Fruit fly (Drosophila melanogaster) whole organism, embryonic: ENCODE measurements around the gene Ids.

Source experiments
- Antp ChIP-seq: fragments of 200-800 bp; sonication (Bioruptor generic); optimal IDR thresholded peaks from 3 replicates; lab custom pipeline; 2016; ENCODE audit warnings: missing biosample characterization, missing genetic modification characterization
- CG10267 ChIP-seq: fragments of 200-800 bp; sonication (Bioruptor generic); optimal IDR thresholded peaks from 2 replicates; lab custom pipeline; 2018; ENCODE audit warnings: missing biosample characterization, mild to moderate bottlenecking, missing genetic modification characterization, moderate library complexity
- CG10321 ChIP-seq: fragments of 200-800 bp; sonication (Bioruptor generic); IDR thresholded peaks from 2 replicates; pipeline ENCODE4 v1.3.6; 2022; ENCODE audit warnings: missing biosample characterization, missing genetic modification characterization
- CG10543 ChIP-seq: fragments of 200-800 bp; sonication (Bioruptor generic); optimal IDR thresholded peaks from 3 replicates; lab custom pipeline; 2017; ENCODE audit warnings: missing biosample characterization, mild to moderate bottlenecking, missing genetic modification characterization, moderate library complexity
- CG11247 ChIP-seq: fragments of 200-800 bp; sonication (Bioruptor generic); IDR thresholded peaks from 2 replicates; pipeline ENCODE4 v1.3.6; 2022; ENCODE audit warnings: missing biosample characterization, missing genetic modification characterization
- CG12391 ChIP-seq: fragments of 200-800 bp; sonication (Bioruptor generic); optimal IDR thresholded peaks from 3 replicates; lab custom pipeline; 2018; ENCODE audit warnings: missing biosample characterization, mild to moderate bottlenecking, missing genetic modification characterization, moderate library complexity
- CG15514 ChIP-seq: fragments of 200-800 bp; sonication (Bioruptor generic); optimal IDR thresholded peaks from 3 replicates; lab custom pipeline; 2017; ENCODE audit warnings: missing biosample characterization, missing genetic modification characterization, mild to moderate bottlenecking, moderate library complexity, missing genetic modification reagents
- CG1603 ChIP-seq: fragments of 200-800 bp; sonication (Bioruptor generic); optimal IDR thresholded peaks from 2 replicates; lab custom pipeline; 2019; ENCODE audit warnings: missing biosample characterization, mild to moderate bottlenecking, missing genetic modification characterization, moderate library complexity
- CG16813 ChIP-seq: fragments of 200-800 bp; sonication (Bioruptor generic); IDR thresholded peaks from 3 replicates; pipeline ENCODE4 v1.3.6; 2022; ENCODE audit warnings: missing biosample characterization, missing genetic modification characterization; ENCODE audit not compliant: partially characterized antibody
- CG17361 ChIP-seq: fragments of 200-800 bp; sonication (Bioruptor generic); IDR thresholded peaks from 3 replicates; pipeline ENCODE4 v1.3.6; 2022; ENCODE audit warnings: missing biosample characterization, missing genetic modification characterization
- CG17912 ChIP-seq: fragments of 200-800 bp; sonication (Bioruptor generic); optimal IDR thresholded peaks from 2 replicates; lab custom pipeline; 2018; ENCODE audit warnings: missing biosample characterization, mild to moderate bottlenecking, missing genetic modification characterization
- CG2199 ChIP-seq: fragments of 200-800 bp; sonication (Bioruptor generic); IDR thresholded peaks from 3 replicates; pipeline ENCODE4 v1.3.6; 2022; ENCODE audit warnings: missing biosample characterization, missing genetic modification characterization
- CG2678 ChIP-seq: fragments of 200-800 bp; sonication (Bioruptor generic); optimal IDR thresholded peaks from 3 replicates; lab custom pipeline; 2019; ENCODE audit warnings: missing biosample characterization, mild to moderate bottlenecking, missing genetic modification characterization, moderate library complexity
- CG31388 ChIP-seq: fragments of 200-800 bp; sonication (Bioruptor generic); optimal IDR thresholded peaks from 2 replicates; lab custom pipeline; 2016; ENCODE audit warnings: missing biosample characterization, missing genetic modification characterization
- CG3163 ChIP-seq: fragments of 200-800 bp; sonication (Bioruptor generic); optimal IDR thresholded peaks from 3 replicates; lab custom pipeline; 2016; ENCODE audit warnings: missing biosample characterization, missing genetic modification characterization
- CG34224 ChIP-seq: fragments of 200-800 bp; sonication (Bioruptor generic); IDR thresholded peaks from 3 replicates; pipeline ENCODE4 v1.3.6; 2022; ENCODE audit warnings: missing biosample characterization, missing genetic modification characterization; ENCODE audit not compliant: partially characterized antibody
- CG3847 ChIP-seq: fragments of 200-800 bp; sonication (Bioruptor generic); IDR thresholded peaks from 2 replicates; pipeline ENCODE4 v1.3.6; 2022; ENCODE audit warnings: missing biosample characterization, missing genetic modification characterization
- CG4617 ChIP-seq: fragments of 200-800 bp; sonication (Bioruptor generic); optimal IDR thresholded peaks from 3 replicates; lab custom pipeline; 2016; ENCODE audit warnings: missing biosample characterization, missing genetic modification characterization, borderline replicate concordance
- CG7357 ChIP-seq: fragments of 200-800 bp; sonication (Bioruptor generic); IDR thresholded peaks from 3 replicates; pipeline ENCODE4 v1.3.6; 2022; ENCODE audit warnings: missing biosample characterization, missing genetic modification characterization
- CG7987 ChIP-seq: fragments of 200-800 bp; sonication (Bioruptor generic); optimal IDR thresholded peaks from 2 replicates; lab custom pipeline; 2018; ENCODE audit warnings: missing biosample characterization, mild to moderate bottlenecking, missing genetic modification characterization, moderate library complexity
- CG8281 ChIP-seq: fragments of 200-800 bp; sonication (Bioruptor generic); optimal IDR thresholded peaks from 2 replicates; lab custom pipeline; 2018; ENCODE audit warnings: missing biosample characterization, mild to moderate bottlenecking, missing genetic modification characterization, moderate library complexity
- CG9215 ChIP-seq: fragments of 200-800 bp; sonication (Bioruptor generic); IDR thresholded peaks from 2 replicates; pipeline ENCODE4 v1.3.6; 2022; ENCODE audit warnings: missing biosample characterization, missing genetic modification characterization
- Drgx ChIP-seq: fragments of 200-800 bp; sonication (Bioruptor generic); IDR thresholded peaks from 2 replicates; pipeline ENCODE4 v1.3.6; 2022; ENCODE audit warnings: missing biosample characterization, missing genetic modification characterization
- Eip74EF ChIP-seq, 2 experiments: fragments of 200-800 bp in 1 of 2; fragments of >200 bp in 1 of 2; sonication (Bioruptor generic) in 1 of 2; optimal IDR thresholded peaks; 2 replicates each; lab custom pipeline; 2017 to 2019; ENCODE audit warnings: missing biosample characterization in 2 of 2, missing genetic modification characterization in 2 of 2, mild to moderate bottlenecking in 1 of 2, moderate library complexity in 1 of 2
- Fer1 ChIP-seq: fragments of 200-800 bp; sonication (Bioruptor generic); optimal IDR thresholded peaks from 2 replicates; lab custom pipeline; 2017; ENCODE audit warnings: missing biosample characterization, mild to moderate bottlenecking, missing genetic modification characterization
- Hr78 ChIP-seq, 2 experiments: fragments of 200-800 bp in 1 of 2; fragments of >200 bp in 1 of 2; sonication (Bioruptor generic) in 1 of 2; optimal IDR thresholded peaks; 2 replicates each; lab custom pipeline; 2017 to 2019; ENCODE audit warnings: missing biosample characterization in 2 of 2, missing genetic modification characterization in 2 of 2, mild to moderate bottlenecking in 1 of 2, moderate library complexity in 1 of 2
- Med ChIP-seq: fragments of 200-800 bp; sonication (Bioruptor generic); peaks from one replicate; lab custom pipeline; 2016; ENCODE audit warnings: missing biosample characterization, missing genetic modification characterization, mild to moderate bottlenecking, inconsistent platforms, moderate library complexity
- NC2α ChIP-seq: fragments of 200-800 bp; sonication (Bioruptor generic); optimal IDR thresholded peaks from 2 replicates; lab custom pipeline; 2016; ENCODE audit warnings: missing biosample characterization, missing genetic modification characterization
- PHDP ChIP-seq: fragments of 200-800 bp; sonication (Bioruptor generic); optimal IDR thresholded peaks from 3 replicates; lab custom pipeline; 2018; ENCODE audit warnings: missing biosample characterization, mild to moderate bottlenecking, missing genetic modification characterization, moderate library complexity
- TFAM ChIP-seq: fragments of 200-800 bp; sonication (Bioruptor generic); optimal IDR thresholded peaks from 2 replicates; lab custom pipeline; 2017; ENCODE audit warnings: missing biosample characterization, missing genetic modification characterization, inconsistent platforms
- Tbp ChIP-seq: fragments of >200 bp; optimal IDR thresholded peaks from 2 replicates; lab custom pipeline; 2018; ENCODE audit warnings: missing biosample characterization, missing genetic modification characterization
- Xrp1 ChIP-seq: fragments of 200-800 bp; sonication (Bioruptor generic); IDR thresholded peaks from 2 replicates; pipeline ENCODE4 v1.3.6; 2022; ENCODE audit warnings: missing biosample characterization, missing genetic modification characterization
- chinmo ChIP-seq: fragments of 200-800 bp; sonication (Bioruptor generic); IDR thresholded peaks from 4 replicates; pipeline ENCODE4 v1.3.6; 2022; ENCODE audit warnings: missing biosample characterization, missing genetic modification characterization; ENCODE audit not compliant: partially characterized antibody
- emc ChIP-seq: fragments of 200-800 bp; sonication (Bioruptor generic); optimal IDR thresholded peaks from 2 replicates; lab custom pipeline; 2016; ENCODE audit warnings: missing biosample characterization, missing genetic modification characterization
- gcm ChIP-seq: fragments of 200-800 bp; sonication (Bioruptor generic); optimal IDR thresholded peaks from 2 replicates; lab custom pipeline; 2019; ENCODE audit warnings: missing biosample characterization, mild to moderate bottlenecking, missing genetic modification characterization, moderate library complexity
- grau ChIP-seq: fragments of 200-800 bp; optimal IDR thresholded peaks from 3 replicates; lab custom pipeline; 2019; ENCODE audit warnings: missing biosample characterization, mild to moderate bottlenecking, missing genetic modification characterization, moderate library complexity
- gro ChIP-seq: fragments of 200-800 bp; sonication (Bioruptor generic); optimal IDR thresholded peaks from 2 replicates; lab custom pipeline; 2016; ENCODE audit warnings: missing biosample characterization, missing genetic modification characterization
- hbn ChIP-seq: fragments of 200-800 bp; sonication (Bioruptor generic); IDR thresholded peaks from 2 replicates; pipeline ENCODE4 v1.3.6; 2022; ENCODE audit warnings: missing biosample characterization, missing genetic modification characterization; ENCODE audit not compliant: partially characterized antibody
- inv ChIP-seq: fragments of 200-800 bp; sonication (Bioruptor generic); IDR thresholded peaks from 2 replicates; pipeline ENCODE4 v1.3.6; 2022; ENCODE audit warnings: missing biosample characterization, missing genetic modification characterization; ENCODE audit not compliant: partially characterized antibody
- mam ChIP-seq: fragments of 200-800 bp; sonication (Bioruptor generic); optimal IDR thresholded peaks from 3 replicates; lab custom pipeline; 2016; ENCODE audit warnings: missing biosample characterization, missing genetic modification characterization
- onecut ChIP-seq: fragments of 200-800 bp; sonication (Bioruptor generic); IDR thresholded peaks from 2 replicates; pipeline ENCODE4 v1.3.6; 2022; ENCODE audit warnings: missing biosample characterization, missing genetic modification characterization
- org-1 ChIP-seq: fragments of 200-800 bp; sonication (Bioruptor generic); optimal IDR thresholded peaks from 2 replicates; lab custom pipeline; 2017; ENCODE audit warnings: missing biosample characterization, missing genetic modification characterization
- sens ChIP-seq: fragments of 200-800 bp; sonication (Bioruptor generic); peaks from one replicate; lab custom pipeline; 2016; ENCODE audit warnings: missing biosample characterization, missing genetic modification characterization
- sug ChIP-seq: fragments of 200-800 bp; optimal IDR thresholded peaks from 2 replicates; lab custom pipeline; 2019; ENCODE audit warnings: missing biosample characterization, mild to moderate bottlenecking, missing genetic modification characterization, moderate library complexity
- unc-4 ChIP-seq: fragments of 200-800 bp; sonication (Bioruptor generic); IDR thresholded peaks from 2 replicates; pipeline ENCODE4 v1.3.6; 2022; ENCODE audit warnings: missing biosample characterization, missing genetic modification characterization; ENCODE audit not compliant: partially characterized antibody
- unpg ChIP-seq: fragments of 200-800 bp; sonication (Bioruptor generic); optimal IDR thresholded peaks from 3 replicates; lab custom pipeline; 2018; ENCODE audit warnings: missing biosample characterization, mild to moderate bottlenecking, missing genetic modification characterization, moderate library complexity
- zen2 ChIP-seq: fragments of 200-800 bp; sonication (Bioruptor generic); IDR thresholded peaks from 3 replicates; pipeline ENCODE4 v1.3.6; 2022; ENCODE audit warnings: missing biosample characterization, missing genetic modification characterization; ENCODE audit not compliant: partially characterized antibody
- zfh2 ChIP-seq: fragments of 200-800 bp; sonication (Bioruptor generic); optimal IDR thresholded peaks from 2 replicates; lab custom pipeline; 2016; ENCODE audit warnings: missing biosample characterization, missing genetic modification characterization

Ids gene

dm6 chr3L:3411699-3412098 is 33.6 kb downstream of the Ids start (continued):
- peak; percentile 21 for TF ChIP-seq mam (GFP tag; lab: Kevin White, UChicago)
- TF ChIP-seq inv (GFP tag; lab: Robert Waterston, UW) = peak; percentile 52
- TF ChIP-seq CG12391 (tag; lab: Kevin White, UChicago) = peak; percentile 6
- TF ChIP-seq CG7987 (GFP tag; lab: Kevin White, UChicago) = no peak
- TF ChIP-seq CG7357 (GFP tag; lab: Robert Waterston, UW) = no peak
- TF ChIP-seq CG2678 (tag; lab: Kevin White, UChicago) = peak; percentile 64
- no peak for TF ChIP-seq Tbp
- peak; percentile 10 for TF ChIP-seq gro (GFP tag; lab: Kevin White, UChicago)
- peak; percentile 40 for TF ChIP-seq org-1 (GFP tag; lab: Kevin White, UChicago)
- peak; percentile 51; the same call in 1 of the 2 replicates for TF ChIP-seq CG3847
- TF ChIP-seq Xrp1 (GFP tag; lab: Robert Waterston, UW) = peak; percentile 6; the same call in 1 of the 2 replicates
- no peak for TF ChIP-seq CG1603 (tag; lab: Kevin White, UChicago)
- peak; percentile 58 for TF ChIP-seq CG34224
- 0 out of 3 replicates have a peak, but pooled peaks have one; percentile 10 for TF ChIP-seq CG17361 (GFP tag; lab: Robert Waterston, UW)
- TF ChIP-seq TFAM = no peak
- TF ChIP-seq grau = peak; percentile 52
- TF ChIP-seq CG10543 (GFP tag; lab: Kevin White, UChicago) = peak; percentile 79
- peak; percentile 0 for TF ChIP-seq Antp
- TF ChIP-seq unpg (GFP tag; lab: Kevin White, UChicago) = peak; percentile 19
- peak; percentile 1 for TF ChIP-seq CG3163 (GFP tag; lab: Kevin White, UChicago)
- TF ChIP-seq CG15514 (GFP tag; lab: Kevin White, UChicago) = peak; percentile 28
- TF ChIP-seq zfh2 = peak; percentile 46
- TF ChIP-seq zen2 (GFP tag; lab: Robert Waterston, UW) = peak; percentile 47; the same call in 2 of the 3 replicates
- TF ChIP-seq emc = peak; percentile 4
- TF ChIP-seq CG9215 (GFP tag; lab: Robert Waterston, UW) = peak; percentile 38; the same call in 1 of the 2 replicates
- 0 out of 2 replicates have a peak, but pooled peaks have one; percentile 36 for TF ChIP-seq CG11247
- TF ChIP-seq onecut (GFP tag; lab: Robert Waterston, UW) = peak; percentile 18; the same call in 1 of the 2 replicates
- TF ChIP-seq Fer1 (GFP tag; lab: Kevin White, UChicago) = peak; percentile 65

dm6 chr3L:3414796-3415568 is 36.9 kb downstream of the Ids start:
- no peak for TF ChIP-seq CG17912 (GFP tag; lab: Kevin White, UChicago)
- no peak for TF ChIP-seq hbn (GFP tag; lab: Robert Waterston, UW)
- TF ChIP-seq Eip74EF (GFP tag; optimal IDR thresholded peaks at IDR 0.05; lab: Kevin White, UChicago) = no peak
- TF ChIP-seq Med = peak; percentile 55
- TF ChIP-seq sug (tag; lab: Kevin White, UChicago) = peak; percentile 74
- TF ChIP-seq sens (GFP tag; lab: Kevin White, UChicago) = peak; percentile 5
- TF ChIP-seq PHDP (tag; lab: Kevin White, UChicago) = no peak
- no peak for TF ChIP-seq unc-4
- TF ChIP-seq CG8281 (tag; lab: Kevin White, UChicago) = peak; percentile 61
- no peak for TF ChIP-seq CG4617 (GFP tag; lab: Kevin White, UChicago)
- 0 out of 3 replicates have a peak, but pooled peaks have one; percentile 9 for TF ChIP-seq CG2199 (GFP tag; lab: Robert Waterston, UW)
- no peak for TF ChIP-seq Drgx (GFP tag; lab: Robert Waterston, UW)
- no peak for TF ChIP-seq Antp
- no peak for TF ChIP-seq Hr78 (GFP tag; optimal IDR thresholded peaks at IDR 0.05; lab: Kevin White, UChicago)
- TF ChIP-seq CG10321 (GFP tag; lab: Robert Waterston, UW) = no peak
- no peak for TF ChIP-seq CG10267 (tag; lab: Kevin White, UChicago)
- TF ChIP-seq gcm (GFP tag; lab: Kevin White, UChicago) = no peak
- no peak for TF ChIP-seq CG16813 (GFP tag; lab: Robert Waterston, UW)
- no peak for TF ChIP-seq CG31388 (GFP tag; lab: Kevin White, UChicago)
- no peak for TF ChIP-seq NC2α (GFP tag; lab: Kevin White, UChicago)
- 0 out of 4 replicates have a peak, but pooled peaks have one; percentile 18 for TF ChIP-seq chinmo
